Worm (Caenorhabditis elegans) whole organism, young adult: Measurements from ENCODE around the gene F35E8.6.

Experiments
- F57C9.4 ChIP-seq: sonication (generic microtip); optimal IDR thresholded peaks from 2 replicates; lab custom pipeline; 2017; ENCODE audit warnings: mild to moderate bottlenecking, missing genetic modification characterization, missing compliant biosample characterization
- dpl-1 ChIP-seq: fragments of 150-350 bp; optimal IDR thresholded peaks from 2 replicates; lab custom pipeline; 2014; ENCODE audit warnings: missing biosample characterization, missing genetic modification reagents, missing genetic modification characterization
- efl-1 ChIP-seq: fragments of 150-350 bp; optimal IDR thresholded peaks from 2 replicates; lab custom pipeline; 2014; ENCODE audit warnings: missing biosample characterization, missing genetic modification reagents, missing genetic modification characterization
- fkh-3 ChIP-seq: sonication (generic microtip); optimal IDR thresholded peaks from 2 replicates; lab custom pipeline; 2016; ENCODE audit warnings: mild to moderate bottlenecking, missing genetic modification characterization, missing compliant biosample characterization

- TF ChIP-seq fkh-3 (tag; lab: Kevin White, UChicago) (no peak), efl-1 (GFP tag; lab: Kevin White, UChicago) (no peak), F57C9.4 (tag; lab: Kevin White, UChicago) (no peak), dpl-1 (GFP tag; lab: Kevin White, UChicago) (no peak)
Measured at ce11 chrV:15890115-15890514, 21.8 kb upstream of the F35E8.6 start.
